Worm (Caenorhabditis elegans): ENCODE measurements around the gene R02E4.1.

The R02E4.1 gene

ce11 chrX:4140755-4141417 lies 36.6 kb upstream of the R02E4.1 start:
- TF ChIP-seq ceh-83 (GFP tag; optimal IDR thresholded peaks at IDR 0.05) (no peak), nhr-28 (tag; optimal IDR thresholded peaks at IDR 0.05) (no peak), mab-5 (tag; optimal IDR thresholded peaks at IDR 0.05) (no peak)

ce11 chrX:4139593-4140565 lies 35.5 kb upstream of the R02E4.1 start, which contains the start of gene ZK470.4:
TSS of gene ZK470.4 (minus strand) at chrX:4139767.
- no peak for TF ChIP-seq mep-1 (tag; optimal IDR thresholded peaks at IDR 0.05)
- no peak for TF ChIP-seq nhr-12 (tag; optimal IDR thresholded peaks at IDR 0.05)

- peak; percentile 23 for TF ChIP-seq elt-1 (tag; optimal IDR thresholded peaks at IDR 0.05; ENCODE audit: borderline replicate concordance, insufficient read depth)
- no peak for TF ChIP-seq bed-3 (GFP tag; optimal IDR thresholded peaks at IDR 0.05)
- no peak for TF ChIP-seq mep-1 (tag; optimal IDR thresholded peaks at IDR 0.05)
- TF ChIP-seq pha-4 (tag; optimal IDR thresholded peaks at IDR 0.05): no peak
- peak; percentile 68 for TF ChIP-seq zip-8 (tag; optimal IDR thresholded peaks at IDR 0.05)
These were observed 34.3 kb upstream of the R02E4.1 start for ce11 chrX:4138413-4139193.

- TF ChIP-seq ztf-11 (tag; optimal IDR thresholded peaks at IDR 0.05) (no peak), nhr-12 (tag; optimal IDR thresholded peaks at IDR 0.05) (no peak), nhr-237 (tag; optimal IDR thresholded peaks at IDR 0.05) (no peak), unc-39 (tag; optimal IDR thresholded peaks at IDR 0.05) (no peak), blmp-1 (tag; optimal IDR thresholded peaks at IDR 0.05) (no peak), sptf-1 (tag; optimal IDR thresholded peaks at IDR 0.05) (no peak), mls-2 (tag; optimal IDR thresholded peaks at IDR 0.05) (no peak), ham-2 (GFP tag; optimal IDR thresholded peaks at IDR 0.05) (no peak), unc-62 (GFP tag; optimal IDR thresholded peaks at IDR 0.05) (no peak), ceh-43 (GFP tag; optimal IDR thresholded peaks at IDR 0.05) (no peak), tbx-8 (GFP tag; optimal IDR thresholded peaks at IDR 0.05) (no peak), ceh-39 (tag; optimal IDR thresholded peaks at IDR 0.05) (no peak), drap-1 (GFP tag; optimal IDR thresholded peaks at IDR 0.05) (no peak), hlh-1 (tag; optimal IDR thresholded peaks at IDR 0.05) (no peak), mep-1 (tag; optimal IDR thresholded peaks at IDR 0.05) (no peak), unc-120 (tag; optimal IDR thresholded peaks at IDR 0.05; ENCODE audit: poor library complexity, severe bottlenecking) (no peak), lin-13 (tag; optimal IDR thresholded peaks at IDR 0.05) (no peak), snpc-4 (tag; optimal IDR thresholded peaks at IDR 0.05) (no peak)
These were observed 33.3 kb upstream of the R02E4.1 start for ce11 chrX:4137452-4138164.

- TF ChIP-seq nhr-12 (tag; optimal IDR thresholded peaks at IDR 0.05) (no peak), flh-1 (GFP tag; optimal IDR thresholded peaks at IDR 0.05) (no peak), ceh-43 (GFP tag; optimal IDR thresholded peaks at IDR 0.05) (no peak), unc-120 (tag; optimal IDR thresholded peaks at IDR 0.05; ENCODE audit: poor library complexity, severe bottlenecking) (no peak), ces-1 (GFP tag; optimal IDR thresholded peaks at IDR 0.05) (no peak), ztf-11 (tag; optimal IDR thresholded peaks at IDR 0.05) (no peak), sem-2 (GFP tag; optimal IDR thresholded peaks at IDR 0.05) (no peak), cnd-1 (tag; optimal IDR thresholded peaks at IDR 0.05) (no peak), nhr-28 (tag; optimal IDR thresholded peaks at IDR 0.05) (no peak), elt-3 (tag; optimal IDR thresholded peaks at IDR 0.05) (no peak), snpc-4 (tag; optimal IDR thresholded peaks at IDR 0.05) (no peak), mls-2 (tag; optimal IDR thresholded peaks at IDR 0.05) (no peak), ceh-39 (tag; optimal IDR thresholded peaks at IDR 0.05) (no peak), tbx-8 (GFP tag; optimal IDR thresholded peaks at IDR 0.05) (no peak)
These were observed 32.4 kb upstream of the R02E4.1 start for ce11 chrX:4136547-4137311.
